Worm (Caenorhabditis elegans) whole organism, L1 larva: ENCODE results near the gene C53C11.1.
A peak's percentile ranks its signal among the peaks of the same experiment; 100 is the strongest.

ENCODE experiments used
- C34B4.2 ChIP-seq: sonication (generic microtip); optimal IDR thresholded peaks from 2 replicates; lab custom pipeline; 2017; ENCODE audit warnings: mild to moderate bottlenecking, missing genetic modification characterization, missing compliant biosample characterization
- Y116A8C.19 ChIP-seq: sonication (generic microtip); optimal IDR thresholded peaks from 2 replicates; lab custom pipeline; 2016; ENCODE audit warnings: missing compliant biosample characterization, missing genetic modification characterization, borderline replicate concordance
- aha-1 ChIP-seq: fragments of 150-350 bp; optimal IDR thresholded peaks from 2 replicates; lab custom pipeline; 2014; ENCODE audit warnings: missing biosample characterization, missing genetic modification characterization
- alr-1 ChIP-seq: fragments of 200-800 bp; sonication (Bioruptor generic); optimal IDR thresholded peaks from 2 replicates; lab custom pipeline; 2018; ENCODE audit warnings: borderline replicate concordance, mild to moderate bottlenecking, missing genetic modification characterization, missing compliant biosample characterization
- aly-2 ChIP-seq: fragments of 150-350 bp; optimal IDR thresholded peaks from 2 replicates; lab custom pipeline; 2014; ENCODE audit warnings: missing biosample characterization, missing genetic modification characterization
- blmp-1 ChIP-seq: fragments of 150-350 bp; optimal IDR thresholded peaks from 2 replicates; lab custom pipeline; 2014; ENCODE audit warnings: missing biosample characterization, missing genetic modification characterization
- ceh-82 ChIP-seq, 3 experiments: fragments of 150-350 bp in 1 of 3; sonication (generic microtip) in 2 of 3; optimal IDR thresholded peaks; 2 replicates each; lab custom pipeline; 2014 to 2017; ENCODE audit warnings: missing biosample characterization in 3 of 3, missing genetic modification characterization in 3 of 3
- ceh-90 ChIP-seq: sonication (generic microtip); optimal IDR thresholded peaks from 2 replicates; lab custom pipeline; 2016; ENCODE audit warnings: missing genetic modification characterization, missing compliant biosample characterization
- dsc-1 ChIP-seq: sonication (generic microtip); optimal IDR thresholded peaks from 2 replicates; lab custom pipeline; 2016; ENCODE audit warnings: mild to moderate bottlenecking, missing genetic modification characterization, missing compliant biosample characterization
- elt-2 ChIP-seq: sonication (generic microtip); optimal IDR thresholded peaks from 2 replicates; lab custom pipeline; 2016; ENCODE audit warnings: missing genetic modification characterization, mild to moderate bottlenecking, inconsistent platforms, missing compliant biosample characterization, missing genetic modification reagents
- ets-5 ChIP-seq: fragments of 200-800 bp; sonication (Bioruptor generic); IDR thresholded peaks from 2 replicates; pipeline ENCODE4 v1.3.6; 2022; ENCODE audit warnings: missing genetic modification characterization, missing compliant biosample characterization
- fkh-10 ChIP-seq: sonication (generic microtip); optimal IDR thresholded peaks from 2 replicates; lab custom pipeline; 2017; ENCODE audit warnings: missing biosample characterization, missing genetic modification reagents, missing genetic modification characterization
- fkh-4 ChIP-seq: sonication (generic microtip); optimal IDR thresholded peaks from 2 replicates; lab custom pipeline; 2016; ENCODE audit warnings: missing compliant biosample characterization, missing genetic modification characterization, borderline replicate concordance
- fkh-8 ChIP-seq: sonication (generic microtip); optimal IDR thresholded peaks from 2 replicates; lab custom pipeline; 2016; ENCODE audit warnings: mild to moderate bottlenecking, missing genetic modification characterization, missing compliant biosample characterization
- hlh-4 ChIP-seq: sonication (generic microtip); optimal IDR thresholded peaks from 2 replicates; lab custom pipeline; 2016; ENCODE audit warnings: mild to moderate bottlenecking, missing genetic modification characterization, missing compliant biosample characterization
- hpl-2 ChIP-seq: fragments of 150-350 bp; optimal IDR thresholded peaks from 2 replicates; lab custom pipeline; 2014; ENCODE audit warnings: missing biosample characterization, missing genetic modification reagents, missing genetic modification characterization
- irx-1 ChIP-seq: sonication (generic microtip); optimal IDR thresholded peaks from 2 replicates; lab custom pipeline; 2016; ENCODE audit warnings: missing genetic modification characterization, missing compliant biosample characterization
- lin-13 ChIP-seq: fragments of 150-350 bp; optimal IDR thresholded peaks from 2 replicates; lab custom pipeline; 2014; ENCODE audit warnings: missing biosample characterization, missing genetic modification reagents, missing genetic modification characterization
- lin-14 ChIP-seq: fragments of 200-800 bp; sonication (Bioruptor generic); optimal IDR thresholded peaks from 2 replicates; lab custom pipeline; 2018; ENCODE audit warnings: mild to moderate bottlenecking, missing genetic modification characterization, moderate library complexity, missing compliant biosample characterization
- nhr-12 ChIP-seq: sonication (generic microtip); optimal IDR thresholded peaks from 2 replicates; lab custom pipeline; 2017; ENCODE audit warnings: missing biosample characterization, missing genetic modification characterization
- nhr-19 ChIP-seq: fragments of 200-800 bp; sonication (Bioruptor generic); conservative IDR thresholded peaks from 2 replicates; pipeline ENCODE4 v1.3.6; 2022; ENCODE audit warnings: missing genetic modification characterization, missing compliant biosample characterization
- nhr-20 ChIP-seq: sonication (generic microtip); optimal IDR thresholded peaks from 2 replicates; lab custom pipeline; 2016; ENCODE audit warnings: mild to moderate bottlenecking, missing genetic modification characterization, missing compliant biosample characterization
- nhr-47 ChIP-seq: sonication (generic microtip); optimal IDR thresholded peaks from 2 replicates; lab custom pipeline; 2016; ENCODE audit warnings: mild to moderate bottlenecking, missing genetic modification characterization, moderate library complexity, missing compliant biosample characterization
- nhr-71 ChIP-seq: sonication (generic microtip); optimal IDR thresholded peaks from 2 replicates; lab custom pipeline; 2016; ENCODE audit warnings: mild to moderate bottlenecking, missing genetic modification characterization, moderate library complexity, missing compliant biosample characterization
- nhr-77 ChIP-seq: fragments of 150-350 bp; optimal IDR thresholded peaks from 2 replicates; lab custom pipeline; 2014; ENCODE audit warnings: missing biosample characterization, missing genetic modification characterization
- nhr-84 ChIP-seq: sonication (generic microtip); optimal IDR thresholded peaks from 2 replicates; lab custom pipeline; 2017; ENCODE audit warnings: missing biosample characterization, missing genetic modification characterization
- nhr-85 ChIP-seq: sonication (generic microtip); peaks from one replicate; lab custom pipeline; 2016; ENCODE audit warnings: missing genetic modification characterization, inconsistent platforms, missing compliant biosample characterization
- pax-3 ChIP-seq: fragments of 200-800 bp; sonication (Bioruptor generic); optimal IDR thresholded peaks from 2 replicates; lab custom pipeline; 2018; ENCODE audit warnings: mild to moderate bottlenecking, missing genetic modification characterization, moderate library complexity, missing compliant biosample characterization
- rnt-1 ChIP-seq: sonication (generic microtip); optimal IDR thresholded peaks from 2 replicates; lab custom pipeline; 2016; ENCODE audit warnings: mild to moderate bottlenecking, missing genetic modification characterization, moderate library complexity, missing compliant biosample characterization
- skn-1 ChIP-seq: fragments of 150-350 bp; optimal IDR thresholded peaks from 2 replicates; lab custom pipeline; 2014; ENCODE audit warnings: missing biosample characterization, missing genetic modification characterization
- snpc-4 ChIP-seq: fragments of 150-350 bp; optimal IDR thresholded peaks from 2 replicates; lab custom pipeline; 2014; ENCODE audit warnings: missing biosample characterization, missing genetic modification characterization
- sptf-1 ChIP-seq: fragments of 150-350 bp; optimal IDR thresholded peaks from 2 replicates; lab custom pipeline; 2014; ENCODE audit warnings: missing biosample characterization, missing genetic modification characterization
- swsn-7 ChIP-seq: sonication (generic microtip); optimal IDR thresholded peaks from 2 replicates; lab custom pipeline; 2016; ENCODE audit warnings: missing genetic modification characterization, missing compliant biosample characterization
- unc-130 ChIP-seq: fragments of 150-350 bp; optimal IDR thresholded peaks from 2 replicates; lab custom pipeline; 2017; ENCODE audit warnings: missing biosample characterization, missing genetic modification characterization, inconsistent platforms
- xbp-1 ChIP-seq: sonication (generic microtip); optimal IDR thresholded peaks from 2 replicates; lab custom pipeline; 2016; ENCODE audit warnings: missing genetic modification characterization, missing compliant biosample characterization
- zag-1 ChIP-seq: fragments of 150-350 bp; optimal IDR thresholded peaks from 2 replicates; lab custom pipeline; 2014; ENCODE audit warnings: missing biosample characterization, missing genetic modification characterization

C53C11.1 gene

ce11 chrX:17324954-17325353 lies 15.6 kb upstream of the C53C11.1 start:
- TF ChIP-seq alr-1 (tag; lab: Kevin White, UChicago) (no peak), elt-2 (tag; lab: Kevin White, UChicago) (no peak), lin-14 (GFP tag; lab: Kevin White, UChicago) (no peak), unc-130 (tag; lab: Kevin White, UChicago) (no peak), fkh-4 (tag; lab: Kevin White, UChicago) (no peak), swsn-7 (tag; lab: Kevin White, UChicago) (no peak), zag-1 (no peak), lin-13 (GFP tag; lab: Kevin White, UChicago) (no peak), hlh-4 (tag; lab: Kevin White, UChicago) (no peak), ceh-82 (tag; optimal IDR thresholded peaks at IDR 0.05; lab: Kevin White, UChicago) (no peak), nhr-19 (GFP tag; lab: Robert Waterston, UW) (no peak), dsc-1 (tag; lab: Kevin White, UChicago) (no peak), C34B4.2 (tag; lab: Kevin White, UChicago) (no peak), nhr-47 (tag; lab: Kevin White, UChicago) (no peak), sptf-1 (tag; lab: Kevin White, UChicago) (no peak), rnt-1 (tag; lab: Kevin White, UChicago) (no peak), nhr-12 (tag; lab: Kevin White, UChicago) (no peak), nhr-85 (tag; lab: Kevin White, UChicago) (no peak), nhr-71 (tag; lab: Kevin White, UChicago) (no peak)

- TF ChIP-seq irx-1 (tag; lab: Kevin White, UChicago), result no peak
- TF ChIP-seq fkh-10 (GFP tag; lab: Kevin White, UChicago), result peak; percentile 62
- TF ChIP-seq alr-1 (tag; lab: Kevin White, UChicago), result no peak
- peak; percentile 34 for TF ChIP-seq lin-14 (GFP tag; lab: Kevin White, UChicago)
- TF ChIP-seq dsc-1 (tag; lab: Kevin White, UChicago), result no peak
- no peak for TF ChIP-seq blmp-1
- no peak for TF ChIP-seq ceh-90 (tag; lab: Kevin White, UChicago)
- TF ChIP-seq snpc-4 (tag; lab: Kevin White, UChicago), result no peak
- no peak for TF ChIP-seq hpl-2 (GFP tag; lab: Kevin White, UChicago)
- no peak for TF ChIP-seq aha-1 (tag; lab: Kevin White, UChicago)
Observed at ce11 chrX:17327226-17327625, 13.4 kb upstream of the C53C11.1 start.

ce11 chrX:17329075-17329474 lies 11.5 kb upstream of the C53C11.1 start:
- no peak for TF ChIP-seq fkh-8 (tag; lab: Kevin White, UChicago)
- TF ChIP-seq ets-5 (GFP tag; lab: Robert Waterston, UW), result no peak
- TF ChIP-seq dsc-1 (tag; lab: Kevin White, UChicago), result no peak

- no peak for TF ChIP-seq fkh-4 (tag; lab: Kevin White, UChicago)
- TF ChIP-seq blmp-1, result no peak
- TF ChIP-seq nhr-85 (tag; lab: Kevin White, UChicago), result no peak
- no peak for TF ChIP-seq Y116A8C.19 (tag; lab: Kevin White, UChicago)
- TF ChIP-seq snpc-4 (tag; lab: Kevin White, UChicago), result no peak
- no peak for TF ChIP-seq nhr-84 (tag; lab: Kevin White, UChicago)
- no peak for TF ChIP-seq skn-1
- no peak for TF ChIP-seq pax-3 (tag; lab: Kevin White, UChicago)
- TF ChIP-seq ets-5 (GFP tag; lab: Robert Waterston, UW), result no peak
- TF ChIP-seq zag-1, result no peak
- TF ChIP-seq nhr-77 (tag; lab: Kevin White, UChicago), result no peak
- no peak for TF ChIP-seq rnt-1 (tag; lab: Kevin White, UChicago)
- TF ChIP-seq aly-2 (tag; lab: Kevin White, UChicago), result no peak
- TF ChIP-seq xbp-1 (tag; lab: Kevin White, UChicago), result no peak
- no peak for TF ChIP-seq nhr-20 (tag; lab: Kevin White, UChicago)
- no peak for TF ChIP-seq lin-14 (GFP tag; lab: Kevin White, UChicago)
Observed at ce11 chrX:17330574-17330973, 10.0 kb upstream of the C53C11.1 start.
